Fruit fly (Drosophila melanogaster) whole organism, embryonic: ENCODE results near the gene Jon66Cii.

ENCODE experiments used
- ATbp ChIP-seq: fragments of 200-800 bp; sonication (Bioruptor generic); optimal IDR thresholded peaks from 2 replicates; lab custom pipeline; 2017; ENCODE audit warnings: missing biosample characterization, mild to moderate bottlenecking, missing genetic modification characterization, missing genetic modification reagents
- Ada2b ChIP-seq: fragments of 200-800 bp; sonication (Bioruptor generic); IDR thresholded peaks from 2 replicates; pipeline ENCODE4 v1.3.6; 2022; ENCODE audit warnings: missing biosample characterization, missing genetic modification characterization
- Antp ChIP-seq: fragments of 200-800 bp; sonication (Bioruptor generic); optimal IDR thresholded peaks from 3 replicates; lab custom pipeline; 2016; ENCODE audit warnings: missing biosample characterization, missing genetic modification characterization
- Blimp-1 ChIP-seq: fragments of 200-800 bp; sonication (Bioruptor generic); optimal IDR thresholded peaks from 3 replicates; lab custom pipeline; 2018; ENCODE audit warnings: missing biosample characterization, missing genetic modification characterization, mild to moderate bottlenecking, moderate library complexity, missing genetic modification reagents
- CG10147 ChIP-seq: fragments of 200-800 bp; sonication (Bioruptor generic); optimal IDR thresholded peaks from 2 replicates; lab custom pipeline; 2019; ENCODE audit warnings: missing biosample characterization, mild to moderate bottlenecking, missing genetic modification characterization, moderate library complexity
- CG11504 ChIP-seq: fragments of 200-800 bp; sonication (Bioruptor generic); optimal IDR thresholded peaks from 3 replicates; lab custom pipeline; 2019; ENCODE audit warnings: missing biosample characterization, mild to moderate bottlenecking, missing genetic modification characterization, moderate library complexity
- CG11696 ChIP-seq: fragments of 200-800 bp; sonication (Bioruptor generic); IDR thresholded peaks from 2 replicates; pipeline ENCODE4 v1.3.6; 2022; ENCODE audit warnings: missing biosample characterization, missing genetic modification characterization
- CG11723 ChIP-seq: fragments of 200-800 bp; sonication (Bioruptor generic); optimal IDR thresholded peaks from 2 replicates; lab custom pipeline; 2017; ENCODE audit warnings: missing biosample characterization, mild to moderate bottlenecking, missing genetic modification characterization
- CG12942 ChIP-seq: fragments of 200-800 bp; sonication (Bioruptor generic); optimal IDR thresholded peaks from 3 replicates; lab custom pipeline; 2016; ENCODE audit warnings: missing biosample characterization, missing genetic modification characterization
- CG14050 ChIP-seq: fragments of 200-800 bp; sonication (Bioruptor generic); IDR thresholded peaks from 3 replicates; pipeline ENCODE4 v1.3.6; 2022; ENCODE audit warnings: missing biosample characterization, missing genetic modification characterization
- CG15073 ChIP-seq: fragments of 200-800 bp; sonication (Bioruptor generic); optimal IDR thresholded peaks from 2 replicates; lab custom pipeline; 2016; ENCODE audit warnings: missing biosample characterization, missing genetic modification characterization
- CG1647 ChIP-seq: fragments of 200-800 bp; sonication (Bioruptor generic); optimal IDR thresholded peaks from 3 replicates; lab custom pipeline; 2016; ENCODE audit warnings: missing biosample characterization, missing genetic modification characterization
- CG17361 ChIP-seq: fragments of 200-800 bp; sonication (Bioruptor generic); IDR thresholded peaks from 3 replicates; pipeline ENCODE4 v1.3.6; 2022; ENCODE audit warnings: missing biosample characterization, missing genetic modification characterization
- CG17829 ChIP-seq: fragments of 200-800 bp; optimal IDR thresholded peaks from 2 replicates; lab custom pipeline; 2019; ENCODE audit warnings: missing biosample characterization, mild to moderate bottlenecking, missing genetic modification characterization, moderate library complexity
- CG2120 ChIP-seq: fragments of 200-800 bp; sonication (Bioruptor generic); optimal IDR thresholded peaks from 3 replicates; lab custom pipeline; 2016; ENCODE audit warnings: missing biosample characterization, missing genetic modification characterization
- CG3065 ChIP-seq: fragments of 200-800 bp; sonication (Bioruptor generic); optimal IDR thresholded peaks from 2 replicates; lab custom pipeline; 2016; ENCODE audit warnings: missing biosample characterization, missing genetic modification characterization
- CG42726 ChIP-seq: fragments of 200-800 bp; sonication (Bioruptor generic); IDR thresholded peaks from 2 replicates; pipeline ENCODE4 v1.3.6; 2022; ENCODE audit warnings: missing biosample characterization, missing genetic modification characterization; ENCODE audit not compliant: partially characterized antibody
- CG43689 ChIP-seq: fragments of 200-800 bp; sonication (Bioruptor generic); IDR thresholded peaks from 2 replicates; pipeline ENCODE4 v1.3.6; 2022; ENCODE audit warnings: missing biosample characterization, missing genetic modification characterization
- CG7745 ChIP-seq: fragments of 200-800 bp; sonication (Bioruptor generic); optimal IDR thresholded peaks from 2 replicates; lab custom pipeline; 2018; ENCODE audit warnings: missing biosample characterization, mild to moderate bottlenecking, missing genetic modification characterization, moderate library complexity
- CG9437 ChIP-seq: fragments of 200-800 bp; sonication (Bioruptor generic); optimal IDR thresholded peaks from 2 replicates; lab custom pipeline; 2018; ENCODE audit warnings: missing biosample characterization, mild to moderate bottlenecking, missing genetic modification characterization
- CG9609 ChIP-seq: fragments of 200-800 bp; sonication (Bioruptor generic); optimal IDR thresholded peaks from 3 replicates; lab custom pipeline; 2016; ENCODE audit warnings: missing biosample characterization, missing genetic modification characterization
- CG9932 ChIP-seq: fragments of 200-800 bp; sonication (Bioruptor generic); IDR thresholded peaks from 2 replicates; pipeline ENCODE4 v1.3.6; 2022; ENCODE audit warnings: missing biosample characterization, missing genetic modification characterization
- Camta ChIP-seq: fragments of 200-800 bp; sonication (Bioruptor generic); optimal IDR thresholded peaks from 2 replicates; lab custom pipeline; 2016; ENCODE audit warnings: missing biosample characterization, missing genetic modification characterization
- Chrac-16 ChIP-seq: fragments of 200-800 bp; sonication (Bioruptor generic); optimal IDR thresholded peaks from 3 replicates; lab custom pipeline; 2016; ENCODE audit warnings: missing biosample characterization, missing genetic modification characterization
- CrebB ChIP-seq: fragments of 200-800 bp; sonication (Bioruptor generic); optimal IDR thresholded peaks from 3 replicates; lab custom pipeline; 2018; ENCODE audit warnings: missing biosample characterization, mild to moderate bottlenecking, missing genetic modification characterization
- D19A ChIP-seq: fragments of 200-800 bp; optimal IDR thresholded peaks from 3 replicates; lab custom pipeline; 2019; ENCODE audit warnings: missing biosample characterization, mild to moderate bottlenecking, missing genetic modification characterization, moderate library complexity
- Dad ChIP-seq: fragments of 200-800 bp; sonication (Bioruptor generic); optimal IDR thresholded peaks from 3 replicates; lab custom pipeline; 2016; ENCODE audit warnings: missing biosample characterization, missing genetic modification characterization
- Ets65A ChIP-seq: fragments of 200-800 bp; sonication (Bioruptor generic); peaks from one replicate; lab custom pipeline; 2016; ENCODE audit warnings: missing biosample characterization, missing genetic modification characterization
- Hand ChIP-seq: fragments of 200-800 bp; sonication (Bioruptor generic); optimal IDR thresholded peaks from 2 replicates; lab custom pipeline; 2017; ENCODE audit warnings: mild to moderate bottlenecking, missing biosample characterization, missing genetic modification reagents, missing genetic modification characterization
- Hr51 ChIP-seq, 2 experiments: fragments of 200-800 bp; sonication (Bioruptor generic); optimal IDR thresholded peaks; 2 replicates in 1 of 2; 3 replicates in 1 of 2; lab custom pipeline; 2016 to 2018; ENCODE audit warnings: missing biosample characterization in 2 of 2, missing genetic modification characterization in 2 of 2, mild to moderate bottlenecking in 1 of 2, moderate library complexity in 1 of 2
- Sin3A ChIP-seq: fragments of >200 bp; optimal IDR thresholded peaks from 2 replicates; lab custom pipeline; 2018
- Sry-β ChIP-seq: fragments of 200-800 bp; sonication (Bioruptor generic); optimal IDR thresholded peaks from 2 replicates; lab custom pipeline; 2018; ENCODE audit warnings: missing biosample characterization, mild to moderate bottlenecking, missing genetic modification characterization, moderate library complexity
- Tbp ChIP-seq: fragments of >200 bp; optimal IDR thresholded peaks from 2 replicates; lab custom pipeline; 2018; ENCODE audit warnings: missing biosample characterization, missing genetic modification characterization
- ap ChIP-seq: fragments of 200-800 bp; sonication (Bioruptor generic); IDR thresholded peaks from 2 replicates; pipeline ENCODE4 v1.3.6; 2022; ENCODE audit warnings: missing biosample characterization, missing genetic modification characterization
- ash1 ChIP-seq: fragments of 200-800 bp; sonication (Bioruptor generic); optimal IDR thresholded peaks from 2 replicates; lab custom pipeline; 2018; ENCODE audit warnings: missing biosample characterization, mild to moderate bottlenecking, missing genetic modification characterization
- bbx ChIP-seq: fragments of 200-800 bp; sonication (Bioruptor generic); IDR thresholded peaks from 2 replicates; pipeline ENCODE4 v1.3.6; 2022; ENCODE audit warnings: missing biosample characterization, missing genetic modification characterization; ENCODE audit not compliant: partially characterized antibody
- bigmax ChIP-seq: fragments of 200-800 bp; sonication (Bioruptor generic); optimal IDR thresholded peaks from 2 replicates; lab custom pipeline; 2018; ENCODE audit warnings: missing biosample characterization, mild to moderate bottlenecking, missing genetic modification characterization
- gce ChIP-seq: fragments of 200-800 bp; sonication (Bioruptor generic); IDR thresholded peaks from 3 replicates; pipeline ENCODE4 v1.3.6; 2022; ENCODE audit warnings: missing biosample characterization, missing genetic modification characterization
- gem ChIP-seq: fragments of 200-800 bp; sonication (Bioruptor generic); optimal IDR thresholded peaks from 2 replicates; lab custom pipeline; 2019; ENCODE audit warnings: missing biosample characterization, mild to moderate bottlenecking, missing genetic modification characterization, moderate library complexity
- gt ChIP-seq: fragments of 200-800 bp; sonication (Bioruptor generic); IDR thresholded peaks from 2 replicates; pipeline ENCODE4 v1.3.6; 2022; ENCODE audit warnings: missing biosample characterization, missing genetic modification characterization
- h ChIP-seq: fragments of >200 bp; optimal IDR thresholded peaks from 2 replicates; lab custom pipeline; 2017
- hkb ChIP-seq, 2 experiments: fragments of 200-800 bp in 1 of 2; fragments of >200 bp in 1 of 2; sonication (Bioruptor generic) in 1 of 2; IDR thresholded peaks in 1 of 2; optimal IDR thresholded peaks in 1 of 2; 2 replicates each; pipeline versions ENCODE4 v1.3.6 to Lab custom; 2017 to 2022; ENCODE audit warnings: missing biosample characterization in 1 of 2, missing genetic modification characterization in 1 of 2
- hth ChIP-seq: fragments of >200 bp; optimal IDR thresholded peaks from 2 replicates; lab custom pipeline; 2017; ENCODE audit warnings: inconsistent platforms
- jigr1 ChIP-seq: fragments of 200-800 bp; sonication (Bioruptor generic); IDR thresholded peaks from 3 replicates; pipeline ENCODE4 v1.3.6; 2022; ENCODE audit warnings: missing biosample characterization, missing genetic modification characterization
- kay ChIP-seq: fragments of 200-800 bp; sonication (Bioruptor generic); optimal IDR thresholded peaks from 2 replicates; lab custom pipeline; 2016; ENCODE audit warnings: missing biosample characterization, missing genetic modification characterization
- scrt ChIP-seq: fragments of 200-800 bp; sonication (Bioruptor generic); optimal IDR thresholded peaks from 2 replicates; lab custom pipeline; 2018; ENCODE audit warnings: missing biosample characterization, mild to moderate bottlenecking, missing genetic modification characterization, moderate library complexity
- slou ChIP-seq: fragments of 200-800 bp; sonication (Bioruptor generic); optimal IDR thresholded peaks from 3 replicates; lab custom pipeline; 2016; ENCODE audit warnings: missing biosample characterization, missing genetic modification characterization
- twi ChIP-seq: fragments of 200-800 bp; optimal IDR thresholded peaks from 2 replicates; lab custom pipeline; 2019; ENCODE audit warnings: missing biosample characterization, mild to moderate bottlenecking, missing genetic modification characterization, moderate library complexity
- wor ChIP-seq: fragments of 200-800 bp; sonication (Bioruptor generic); IDR thresholded peaks from 2 replicates; pipeline ENCODE4 v1.3.6; 2022; ENCODE audit warnings: missing biosample characterization, missing genetic modification characterization

Jon66Cii gene

DNA sequence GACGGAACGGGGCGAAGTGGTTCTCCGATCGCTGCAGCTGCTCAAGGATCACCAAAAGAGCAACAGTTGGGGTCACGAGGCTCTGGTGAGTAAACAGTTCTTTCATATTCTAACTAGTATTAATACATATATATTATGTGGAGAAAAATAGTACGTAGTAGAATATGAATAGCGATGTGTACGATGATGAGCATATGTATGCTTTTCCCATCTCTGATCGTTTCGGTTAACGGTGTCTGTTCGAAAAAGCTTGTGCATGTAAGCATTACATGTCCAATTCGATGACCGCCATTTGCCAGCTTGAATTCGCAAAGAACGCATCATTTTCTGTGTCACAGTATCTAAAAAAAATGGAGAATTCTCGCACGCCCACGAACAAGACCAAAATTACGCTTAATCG lies 19.3 kb upstream of the Jon66Cii start, which contains the start of the genes Oseg1 and mtrm:
Oseg1 (minus strand) TSS at position 101 of the 400 bp plus-strand sequence.
mtrm (plus strand) TSS at position 288 of the 400 bp plus-strand sequence.
- TF ChIP-seq Ets65A (GFP tag; lab: Kevin White, UChicago) (peak; percentile 30), CG7745 (tag; lab: Kevin White, UChicago) (no peak)
- TF ChIP-seq, all 482 proteins: peak for 1

DNA sequence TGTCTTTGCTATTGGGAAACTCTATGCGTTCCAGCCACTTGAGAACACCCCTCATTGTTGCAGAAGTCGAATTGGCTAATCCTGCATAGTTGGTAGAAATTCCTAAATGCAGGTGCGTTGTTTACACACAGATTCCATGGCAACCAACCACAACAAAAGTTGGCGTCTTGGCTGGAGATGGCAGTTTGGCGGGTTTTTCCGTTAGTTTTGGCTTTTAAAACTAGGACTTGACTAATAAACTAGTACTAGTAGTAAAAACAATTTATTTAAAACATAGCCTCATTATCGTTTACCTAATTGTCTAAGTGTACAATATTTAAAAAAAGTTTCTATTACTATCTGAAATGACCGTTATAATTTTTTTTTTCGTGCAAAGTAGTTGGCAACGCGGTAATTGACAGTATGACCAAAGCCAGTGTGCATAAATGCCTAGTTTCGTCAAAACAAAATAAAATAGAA lies 18.0 kb upstream of the Jon66Cii start, which contains the start of gene Exo70:
Exo70 (plus strand) TSS at position 413 of the 459 bp plus-strand sequence.
- TF ChIP-seq bbx (GFP tag; lab: Robert Waterston, UW) (no peak), CG17361 (no peak), CG9437 (GFP tag; lab: Kevin White, UChicago) (no peak), D19A (tag; lab: Kevin White, UChicago) (no peak), hkb (optimal IDR thresholded peaks at IDR 0.05; lab: Kevin White, UChicago) (peak; percentile 24), hkb (GFP tag; IDR thresholded peaks at IDR 0.05; lab: Robert Waterston, UW) (no peak), h (no peak), kay (GFP tag; lab: Kevin White, UChicago) (no peak), CG11723 (no peak), Hand (GFP tag; lab: Kevin White, UChicago) (no peak), CG11504 (tag; lab: Kevin White, UChicago) (no peak), Camta (GFP tag; lab: Kevin White, UChicago) (no peak), Sin3A (lab: Kevin White, UChicago) (peak; percentile 62), Blimp-1 (no peak), CG9932 (GFP tag; lab: Robert Waterston, UW) (no peak; the same call in 1 of the 2 replicates), slou (GFP tag; lab: Kevin White, UChicago) (no peak), Hr51 (GFP tag; optimal IDR thresholded peaks at IDR 0.05; lab: Kevin White, UChicago) (no peak), twi (no peak), Dad (no peak), bigmax (GFP tag; lab: Kevin White, UChicago) (no peak), gem (tag; lab: Kevin White, UChicago) (no peak), Sry-β (GFP tag; lab: Kevin White, UChicago) (peak; percentile 95), CG14050 (no peak), wor (GFP tag; lab: Robert Waterston, UW) (no peak), ATbp (GFP tag; lab: Kevin White, UChicago) (no peak), hth (lab: Kevin White, UChicago) (no peak), CG42726 (GFP tag; lab: Robert Waterston, UW) (no peak), ap (GFP tag; lab: Robert Waterston, UW) (no peak), CG1647 (GFP tag; lab: Kevin White, UChicago) (no peak), scrt (GFP tag; lab: Kevin White, UChicago) (peak; percentile 67), CG43689 (GFP tag; lab: Robert Waterston, UW) (no peak), Antp (GFP tag; lab: Kevin White, UChicago) (peak; percentile 13), CG15073 (GFP tag; lab: Kevin White, UChicago) (no peak), gt (GFP tag; lab: Robert Waterston, UW) (no peak), Ada2b (GFP tag; lab: Robert Waterston, UW) (no peak), CG12942 (GFP tag; lab: Kevin White, UChicago) (no peak), CG3065 (GFP tag; lab: Kevin White, UChicago) (no peak), Tbp (GFP tag; lab: Kevin White, UChicago) (no peak), CrebB (tag; lab: Kevin White, UChicago) (no peak), gce (GFP tag; lab: Robert Waterston, UW) (no peak), ash1 (no peak), CG9609 (no peak), Chrac-16 (no peak), CG17829 (tag; lab: Kevin White, UChicago) (no peak), CG2120 (GFP tag; lab: Kevin White, UChicago) (no peak), jigr1 (GFP tag; lab: Robert Waterston, UW) (no peak), CG11696 (GFP tag; lab: Robert Waterston, UW) (no peak), CG10147 (no peak)
